Fruit fly (Drosophila melanogaster): ENCODE results near the gene CG4467.

Gene CG4467

DNA sequence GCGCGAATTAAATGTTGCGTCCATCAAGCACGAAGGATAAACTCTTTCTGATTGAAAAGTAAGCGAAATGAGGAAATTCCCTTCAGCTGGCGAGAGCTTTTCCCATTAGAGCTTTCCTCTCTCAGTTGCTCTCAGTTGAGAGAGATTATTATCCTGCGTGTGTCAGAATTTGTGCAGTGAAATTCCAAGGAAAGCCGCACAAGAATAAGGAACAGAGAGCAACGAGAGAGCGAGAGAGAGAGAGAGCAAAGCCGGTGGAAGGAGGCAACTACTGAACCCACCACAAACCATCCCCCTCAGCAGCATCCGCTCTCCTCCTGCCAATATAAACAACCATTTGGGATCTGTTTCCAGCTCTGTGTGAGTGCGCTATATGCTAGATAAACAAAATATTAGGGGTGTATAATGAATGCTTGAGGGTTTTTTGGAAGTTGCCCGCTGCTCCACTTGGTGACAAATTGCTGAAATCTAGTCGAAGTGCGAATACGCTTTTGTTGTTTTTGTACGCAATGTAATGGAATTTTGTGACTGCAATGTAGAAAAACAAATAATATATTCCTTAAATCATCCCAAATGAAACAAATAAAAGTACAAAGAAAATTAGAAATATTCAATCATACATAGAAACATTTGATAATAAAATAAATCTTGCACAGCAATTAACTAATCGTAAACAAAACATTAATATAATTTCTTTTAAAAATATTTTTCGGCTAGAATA, at the start of gene CG4467:
TSS of gene CG4467 (minus strand) at position 51 of the 721 bp plus-strand sequence.
- no peak for TF ChIP-seq Dll (optimal IDR thresholded peaks at IDR 0.05)
- no peak for TF ChIP-seq pan (optimal IDR thresholded peaks at IDR 0.05)
- TF ChIP-seq CG8478 (optimal IDR thresholded peaks at IDR 0.05) = no peak
- TF ChIP-seq usp (GFP tag; optimal IDR thresholded peaks at IDR 0.05) = no peak
- no peak for TF ChIP-seq psq (optimal IDR thresholded peaks at IDR 0.05)
- TF ChIP-seq EcR (GFP tag; optimal IDR thresholded peaks at IDR 0.05) = no peak

DNA sequence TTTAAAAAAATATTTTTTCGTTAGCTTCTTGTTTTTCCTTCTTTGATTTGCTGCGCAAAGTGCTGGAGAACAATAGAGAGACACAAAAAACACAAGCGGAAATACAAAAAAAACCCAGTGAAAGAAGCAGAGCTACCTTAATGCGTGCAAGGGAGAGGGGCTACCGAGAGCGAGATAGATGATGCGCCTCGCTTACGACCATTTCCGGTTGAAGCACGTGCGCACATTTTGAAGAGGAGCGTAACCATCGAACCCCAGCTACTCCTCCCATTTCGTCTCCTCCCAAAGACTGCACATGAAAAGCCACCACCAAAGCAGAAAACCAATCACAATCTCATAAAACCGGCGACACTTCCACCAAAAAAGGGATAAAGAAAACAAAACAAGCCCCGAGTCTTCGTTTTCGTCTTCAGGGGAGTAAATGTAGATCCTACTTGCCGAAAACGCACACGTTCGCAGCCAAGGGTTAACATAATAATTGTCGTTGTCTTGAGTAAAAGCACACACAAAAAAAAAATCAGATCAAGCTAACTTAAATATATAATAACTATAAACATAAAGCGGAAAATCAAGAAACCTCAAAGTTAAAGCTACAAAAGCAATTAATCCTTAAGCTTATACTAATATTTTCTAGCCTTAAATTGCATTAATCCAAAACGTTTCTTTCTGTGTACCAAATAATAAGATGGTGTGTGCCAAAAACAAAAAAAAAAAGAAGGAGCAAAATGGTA, 48.6 kb upstream of the CG4467 start:
- TF ChIP-seq EcR (GFP tag; optimal IDR thresholded peaks at IDR 0.05) = no peak
- TF ChIP-seq pan (optimal IDR thresholded peaks at IDR 0.05) = no peak
- no peak for TF ChIP-seq CG8478 (optimal IDR thresholded peaks at IDR 0.05)
- TF ChIP-seq psq (optimal IDR thresholded peaks at IDR 0.05) = no peak
- no peak for TF ChIP-seq Dll (optimal IDR thresholded peaks at IDR 0.05)
- TF ChIP-seq usp (GFP tag; optimal IDR thresholded peaks at IDR 0.05) = no peak

DNA sequence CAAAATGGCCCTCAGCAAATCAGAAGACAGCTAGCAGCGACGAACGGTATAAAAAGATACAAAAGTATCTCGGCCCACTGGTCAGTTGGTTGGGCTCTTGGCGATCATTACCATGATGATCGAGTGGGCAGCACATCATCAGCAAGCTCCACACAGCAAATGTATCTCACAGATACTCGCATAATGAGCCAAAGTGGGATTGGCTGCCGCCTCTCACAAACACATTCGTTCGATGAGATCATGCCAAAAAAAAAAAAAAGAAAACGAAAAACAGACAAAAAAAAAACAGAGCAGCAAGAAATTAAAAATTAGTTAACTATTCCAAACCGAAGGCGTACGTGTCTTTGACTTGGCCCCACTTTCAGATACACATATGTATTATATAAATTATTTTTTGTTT, 47.4 kb upstream of the CG4467 start:
- TF ChIP-seq CG8478 (optimal IDR thresholded peaks at IDR 0.05) (no peak), usp (GFP tag; optimal IDR thresholded peaks at IDR 0.05) (no peak), psq (optimal IDR thresholded peaks at IDR 0.05) (no peak), Dll (optimal IDR thresholded peaks at IDR 0.05) (no peak), EcR (GFP tag; optimal IDR thresholded peaks at IDR 0.05) (no peak), pan (optimal IDR thresholded peaks at IDR 0.05) (no peak)

dm6 chr3R:23295360-23295772, 46.7 kb upstream of the CG4467 start:
- TF ChIP-seq psq (optimal IDR thresholded peaks at IDR 0.05) = no peak
- peak; percentile 90 for TF ChIP-seq CG8478 (optimal IDR thresholded peaks at IDR 0.05)
- TF ChIP-seq Dll (optimal IDR thresholded peaks at IDR 0.05) = peak; percentile 70

DNA sequence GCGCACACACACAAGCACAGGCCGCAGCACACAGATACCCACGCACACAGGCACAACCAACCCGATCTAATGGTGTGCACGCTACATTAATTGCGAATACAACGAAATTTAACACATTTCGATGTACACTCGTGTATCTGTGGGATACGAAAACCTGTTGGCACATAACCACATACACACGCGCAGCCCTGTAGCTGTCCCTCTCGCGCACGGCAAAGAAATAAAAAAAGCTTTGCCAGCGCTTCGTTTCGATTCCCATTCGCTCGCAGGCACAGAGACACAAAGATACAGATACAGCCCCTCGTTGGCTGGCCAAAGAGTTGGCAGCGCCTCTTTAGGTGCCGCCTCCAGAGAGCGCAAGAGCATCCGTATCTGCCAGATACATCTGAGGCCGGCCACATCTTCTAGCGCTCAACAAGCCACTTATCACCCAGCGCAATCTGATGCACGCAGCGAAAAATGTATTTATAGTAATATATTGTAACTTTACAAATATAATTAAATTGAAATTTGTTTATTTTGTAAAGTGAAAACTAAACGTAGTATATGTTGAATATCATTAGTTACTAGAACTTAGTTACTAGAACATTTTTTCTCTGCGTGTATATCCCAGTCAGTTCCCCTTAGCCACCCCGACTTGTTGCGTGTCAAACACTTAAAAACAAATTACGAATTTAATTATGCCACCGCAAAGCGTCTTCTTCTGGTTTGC, 44.5 kb upstream of the CG4467 start:
- no peak for TF ChIP-seq Dll (optimal IDR thresholded peaks at IDR 0.05)
- TF ChIP-seq CG8478 (optimal IDR thresholded peaks at IDR 0.05) = peak; percentile 72

DNA sequence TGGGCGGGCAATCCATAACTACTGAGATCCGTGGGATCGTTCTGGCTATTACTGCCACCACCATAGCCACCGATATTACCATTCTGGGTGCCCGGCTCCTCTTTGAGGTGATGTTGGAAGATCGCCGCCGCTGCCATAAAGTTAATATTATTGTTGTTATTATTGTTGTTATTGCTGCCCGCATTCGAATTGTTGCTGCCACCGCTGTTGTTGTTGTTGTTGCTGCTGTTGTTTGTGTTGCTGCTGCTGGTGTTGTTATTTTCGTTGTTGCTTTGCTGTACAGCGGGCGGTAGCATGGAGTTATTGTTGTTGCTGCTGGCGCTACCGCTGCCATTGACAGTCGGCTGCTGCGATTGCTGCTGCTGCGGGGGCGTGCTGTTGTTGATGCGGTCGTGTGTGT, 43.6 kb upstream of the CG4467 start:
- TF ChIP-seq usp (GFP tag; optimal IDR thresholded peaks at IDR 0.05) (no peak), pan (optimal IDR thresholded peaks at IDR 0.05) (no peak), psq (optimal IDR thresholded peaks at IDR 0.05) (no peak), Dll (optimal IDR thresholded peaks at IDR 0.05) (no peak), EcR (GFP tag; optimal IDR thresholded peaks at IDR 0.05) (no peak), CG8478 (optimal IDR thresholded peaks at IDR 0.05) (no peak)

DNA sequence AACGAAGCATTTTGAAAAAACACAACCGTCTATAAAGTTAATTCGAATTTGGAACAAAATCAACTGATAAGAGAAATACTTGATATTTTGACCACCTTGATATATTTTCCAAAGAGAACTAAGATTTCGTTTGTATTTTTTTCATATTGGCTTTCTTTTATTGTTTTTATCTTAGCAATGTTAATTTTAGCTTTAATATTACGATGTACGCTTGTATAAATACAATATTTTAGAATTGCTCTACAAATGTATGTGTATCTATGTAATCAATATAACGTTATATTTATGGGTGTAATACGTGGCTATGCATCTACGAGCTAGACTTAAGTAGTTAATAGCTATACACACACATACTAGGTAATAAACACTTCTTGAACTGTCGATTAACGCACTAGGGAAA, 41.4 kb upstream of the CG4467 start, which contains the start of gene bb8:
TSS of gene bb8 (minus strand) at position 101 of the 400 bp plus-strand sequence.
- TF ChIP-seq EcR (GFP tag; optimal IDR thresholded peaks at IDR 0.05) (no peak), Dll (optimal IDR thresholded peaks at IDR 0.05) (no peak), psq (optimal IDR thresholded peaks at IDR 0.05) (no peak), usp (GFP tag; optimal IDR thresholded peaks at IDR 0.05) (no peak), CG8478 (optimal IDR thresholded peaks at IDR 0.05) (no peak), pan (optimal IDR thresholded peaks at IDR 0.05) (no peak)

dm6 chr3R:23287951-23288350, 39.2 kb upstream of the CG4467 start, which contains the start of gene wam:
wam (minus strand) TSS chr3R:23288051.
- TF ChIP-seq EcR (GFP tag; optimal IDR thresholded peaks at IDR 0.05) (no peak), pan (optimal IDR thresholded peaks at IDR 0.05) (no peak), psq (optimal IDR thresholded peaks at IDR 0.05) (no peak), usp (GFP tag; optimal IDR thresholded peaks at IDR 0.05) (no peak)

DNA sequence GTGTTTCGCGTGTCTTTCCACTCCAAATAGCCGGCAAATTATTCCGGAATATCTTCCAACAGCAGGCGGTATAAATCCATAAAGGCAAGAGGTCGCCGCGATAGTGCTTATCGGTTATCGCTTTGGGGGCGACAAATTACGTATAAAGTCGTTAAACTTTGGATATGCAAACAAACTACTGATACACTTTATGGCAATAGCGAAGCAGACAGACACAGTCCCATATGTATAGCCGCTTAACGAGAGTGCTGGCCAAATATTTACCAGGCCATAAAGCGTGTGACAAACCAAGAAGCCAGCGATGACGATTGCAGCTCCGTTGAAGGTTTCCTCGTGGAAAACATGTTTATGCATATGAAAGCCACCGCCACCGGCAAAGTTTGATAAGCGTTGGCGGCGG, 35.6 kb upstream of the CG4467 start:
- no peak for TF ChIP-seq EcR (GFP tag; optimal IDR thresholded peaks at IDR 0.05)

dm6 chr3R:23283702-23284101, 35.0 kb upstream of the CG4467 start, which contains the start of gene CG6763:
CG6763 (plus strand) TSS chr3R:23284002.
- TF ChIP-seq EcR (GFP tag; optimal IDR thresholded peaks at IDR 0.05) = no peak
- TF ChIP-seq Dll (optimal IDR thresholded peaks at IDR 0.05) = no peak
- TF ChIP-seq pan (optimal IDR thresholded peaks at IDR 0.05) = no peak
- no peak for TF ChIP-seq CG8478 (optimal IDR thresholded peaks at IDR 0.05)
- no peak for TF ChIP-seq usp (GFP tag; optimal IDR thresholded peaks at IDR 0.05)
- no peak for TF ChIP-seq psq (optimal IDR thresholded peaks at IDR 0.05)

DNA sequence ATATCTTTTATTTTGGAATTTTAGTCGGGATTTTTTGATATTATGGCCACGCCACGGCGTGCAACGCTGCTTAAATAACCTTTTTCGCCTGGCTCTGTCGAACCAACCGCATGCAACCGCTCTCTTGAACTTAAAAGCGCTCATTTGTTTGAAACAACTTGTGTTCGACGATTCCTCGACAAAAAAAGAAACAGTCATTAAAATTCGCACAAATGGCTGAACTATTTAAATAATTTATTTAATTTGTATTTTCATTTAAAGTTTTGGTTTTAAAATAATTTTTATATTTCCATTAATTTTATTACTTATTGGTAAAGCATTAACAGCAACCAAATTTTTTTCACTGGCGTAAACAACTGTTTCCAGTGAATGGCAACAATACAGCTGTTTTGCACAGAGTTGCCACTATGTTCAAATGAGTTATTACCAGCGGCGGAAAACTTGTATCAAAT, 32.1 kb upstream of the CG4467 start, which contains the start of the genes orb and Cdc16:
TSS of gene orb (minus strand) at position 51 of the 452 bp plus-strand sequence.
TSS of gene Cdc16 (plus strand) at position 396 of the 452 bp plus-strand sequence.
- TF ChIP-seq CG8478 (optimal IDR thresholded peaks at IDR 0.05) (no peak), EcR (GFP tag; optimal IDR thresholded peaks at IDR 0.05) (no peak), usp (GFP tag; optimal IDR thresholded peaks at IDR 0.05) (no peak), Dll (optimal IDR thresholded peaks at IDR 0.05) (no peak), pan (optimal IDR thresholded peaks at IDR 0.05) (no peak), psq (optimal IDR thresholded peaks at IDR 0.05) (no peak)

DNA sequence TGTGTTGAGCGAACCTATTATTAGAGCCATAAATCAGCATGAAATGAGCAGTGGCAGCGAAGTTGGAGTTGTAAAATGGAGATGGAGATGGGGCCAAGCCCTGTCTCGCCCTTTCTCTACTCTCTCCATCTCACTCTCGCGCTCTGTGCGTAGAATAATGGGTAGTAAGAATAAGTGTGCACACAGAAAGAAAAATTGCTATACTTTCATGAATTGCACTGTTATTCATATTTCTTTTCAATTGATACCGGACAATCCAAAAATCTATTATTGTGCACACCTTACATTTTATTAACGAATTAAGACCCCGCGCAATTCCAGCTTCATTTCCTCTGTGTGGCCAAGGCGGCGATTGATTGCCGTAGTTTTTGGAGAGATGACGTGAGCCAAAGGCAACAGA, 31.1 kb upstream of the CG4467 start:
- TF ChIP-seq psq (optimal IDR thresholded peaks at IDR 0.05) = no peak
- TF ChIP-seq pan (optimal IDR thresholded peaks at IDR 0.05) = no peak
- TF ChIP-seq CG8478 (optimal IDR thresholded peaks at IDR 0.05) = no peak
- TF ChIP-seq EcR (GFP tag; optimal IDR thresholded peaks at IDR 0.05) = no peak
